Worm (Caenorhabditis elegans) whole organism, L4 larva: ENCODE data around the gene T16G1.18.

Experiments used
- R02D3.7 ChIP-seq: fragments of 150-350 bp; sonication (generic microtip); optimal IDR thresholded peaks from 3 replicates; lab custom pipeline; 2014; ENCODE audit warnings: missing biosample characterization, missing genetic modification characterization
- ZK546.5 ChIP-seq, 2 experiments: sonication (generic microtip); optimal IDR thresholded peaks; 2 replicates each; lab custom pipeline; 2017; ENCODE audit warnings: missing biosample characterization in 2 of 2, missing genetic modification characterization in 2 of 2
- aly-2 ChIP-seq: sonication (generic microtip); optimal IDR thresholded peaks from 2 replicates; lab custom pipeline; 2018; ENCODE audit warnings: missing biosample characterization, missing genetic modification characterization
- daf-8 ChIP-seq: fragments of 200-800 bp; sonication (Bioruptor generic); IDR thresholded peaks from 2 replicates; pipeline ENCODE4 v1.3.6; 2022; ENCODE audit warnings: missing genetic modification characterization, missing compliant biosample characterization
- lin-13 ChIP-seq: fragments of 150-350 bp; optimal IDR thresholded peaks from 2 replicates; lab custom pipeline; 2014; ENCODE audit warnings: missing biosample characterization, missing genetic modification reagents, missing genetic modification characterization
- lin-15B ChIP-seq: fragments of 150-350 bp; sonication (generic microtip); optimal IDR thresholded peaks from 3 replicates; lab custom pipeline; 2014; ENCODE audit warnings: missing biosample characterization, missing genetic modification characterization
- madf-9 ChIP-seq: fragments of 200-800 bp; sonication (Bioruptor generic); conservative IDR thresholded peaks from 2 replicates; pipeline ENCODE4 v1.3.6; 2022; ENCODE audit warnings: missing genetic modification reagents, missing genetic modification characterization, missing compliant biosample characterization
- nhr-11 ChIP-seq: fragments of 150-350 bp; optimal IDR thresholded peaks from 2 replicates; lab custom pipeline; 2014; ENCODE audit warnings: missing biosample characterization, missing genetic modification characterization
- pqm-1 ChIP-seq: sonication (generic microtip); optimal IDR thresholded peaks from 2 replicates; lab custom pipeline; 2017; ENCODE audit warnings: missing biosample characterization, missing genetic modification characterization
- set-16 ChIP-seq: fragments of 200-800 bp; sonication (Bioruptor generic); IDR thresholded peaks from 2 replicates; pipeline ENCODE4 v1.3.6; 2022; ENCODE audit warnings: missing genetic modification reagents, missing genetic modification characterization, missing compliant biosample characterization
- skn-1 ChIP-seq: fragments of 150-350 bp; optimal IDR thresholded peaks from 2 replicates; lab custom pipeline; 2014; ENCODE audit warnings: missing biosample characterization, missing genetic modification characterization
- zag-1 ChIP-seq: fragments of 150-350 bp; optimal IDR thresholded peaks from 2 replicates; lab custom pipeline; 2014; ENCODE audit warnings: missing biosample characterization, missing genetic modification characterization
- zip-2 ChIP-seq: fragments of 150-350 bp; optimal IDR thresholded peaks from 2 replicates; lab custom pipeline; 2014; ENCODE audit warnings: missing biosample characterization, missing genetic modification characterization

DNA sequence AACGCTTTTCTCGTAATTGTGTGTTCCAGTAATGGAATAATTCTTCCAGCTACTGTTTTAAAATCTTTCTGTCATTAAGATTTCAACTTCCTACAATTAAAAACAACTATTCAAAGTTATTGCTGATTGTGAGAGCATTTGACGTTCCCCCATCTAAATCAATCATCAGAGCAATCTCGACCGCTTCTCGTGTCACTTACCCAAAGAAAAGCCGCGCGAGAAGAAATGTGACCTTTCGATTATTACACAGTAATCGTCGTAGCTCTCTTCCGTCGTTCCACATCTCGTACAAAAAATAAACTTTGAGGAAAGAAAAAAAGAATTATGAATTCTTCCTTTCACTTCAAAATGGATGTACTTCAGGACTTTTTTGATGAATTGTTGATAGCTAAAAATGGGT is 43.7 kb upstream of the T16G1.18 start:
- TF ChIP-seq R02D3.7 (tag; lab: Kevin White, UChicago) (no peak), aly-2 (tag; lab: Kevin White, UChicago) (no peak), daf-8 (no peak), set-16 (no peak), pqm-1 (tag; lab: Kevin White, UChicago) (no peak), lin-13 (GFP tag; lab: Kevin White, UChicago) (no peak), ZK546.5 (tag; optimal IDR thresholded peaks at IDR 0.05; lab: Kevin White, UChicago) (no peak), nhr-11 (tag; lab: Kevin White, UChicago) (no peak), zag-1 (tag; lab: Kevin White, UChicago) (no peak), madf-9 (GFP tag; lab: Robert Waterston, UW) (no peak), skn-1 (tag; lab: Kevin White, UChicago) (no peak), lin-15B (tag; lab: Kevin White, UChicago) (no peak), zip-2 (tag; lab: Kevin White, UChicago) (no peak)
